Fruit fly (Drosophila melanogaster) whole organism, embryonic: Measurements from ENCODE around the gene Argl.
A peak's percentile ranks its signal among the peaks of the same experiment; 100 is the strongest.

ENCODE experiments used
- CG10543 ChIP-seq: fragments of 200-800 bp; sonication (Bioruptor generic); optimal IDR thresholded peaks from 3 replicates; lab custom pipeline; 2017; ENCODE audit warnings: missing biosample characterization, mild to moderate bottlenecking, missing genetic modification characterization, moderate library complexity
- CG12071 ChIP-seq: fragments of 200-800 bp; sonication (Bioruptor generic); optimal IDR thresholded peaks from 3 replicates; lab custom pipeline; 2018; ENCODE audit warnings: missing biosample characterization, mild to moderate bottlenecking, missing genetic modification characterization
- CG12155 ChIP-seq: fragments of 200-800 bp; sonication (Bioruptor generic); optimal IDR thresholded peaks from 3 replicates; lab custom pipeline; 2016; ENCODE audit warnings: missing biosample characterization, missing genetic modification characterization
- CG16815 ChIP-seq: fragments of 200-800 bp; sonication (Bioruptor generic); optimal IDR thresholded peaks from 3 replicates; lab custom pipeline; 2017; ENCODE audit warnings: missing biosample characterization, mild to moderate bottlenecking, missing genetic modification characterization
- CG18764 ChIP-seq: fragments of 200-800 bp; sonication (Bioruptor generic); optimal IDR thresholded peaks from 3 replicates; lab custom pipeline; 2016; ENCODE audit warnings: missing biosample characterization, missing genetic modification characterization
- CG2712 ChIP-seq: fragments of 200-800 bp; optimal IDR thresholded peaks from 3 replicates; lab custom pipeline; 2019; ENCODE audit warnings: missing biosample characterization, mild to moderate bottlenecking, missing genetic modification characterization, moderate library complexity
- CG3726 ChIP-seq: fragments of 200-800 bp; sonication (Bioruptor generic); IDR thresholded peaks from 3 replicates; pipeline ENCODE4, ENCODE4 v1.3.6; 2022; ENCODE audit warnings: missing biosample characterization, missing genetic modification characterization
- CG4707 ChIP-seq: fragments of 200-800 bp; sonication (Bioruptor generic); optimal IDR thresholded peaks from 2 replicates; lab custom pipeline; 2018; ENCODE audit warnings: missing biosample characterization, mild to moderate bottlenecking, missing genetic modification characterization, moderate library complexity
- CG6254 ChIP-seq: fragments of 200-800 bp; sonication (Bioruptor generic); optimal IDR thresholded peaks from 3 replicates; lab custom pipeline; 2017; ENCODE audit warnings: mild to moderate bottlenecking, missing biosample characterization, missing genetic modification reagents, missing genetic modification characterization
- CG7556 ChIP-seq: fragments of 200-800 bp; sonication (Bioruptor generic); optimal IDR thresholded peaks from 2 replicates; lab custom pipeline; 2017; ENCODE audit warnings: missing biosample characterization, mild to moderate bottlenecking, missing genetic modification characterization
- CG8290 ChIP-seq, 3 experiments: fragments of 200-800 bp; sonication (Bioruptor generic); optimal IDR thresholded peaks; 2 replicates each; lab custom pipeline; 2016 to 2019; ENCODE audit warnings: missing biosample characterization in 3 of 3, missing genetic modification characterization in 3 of 3, mild to moderate bottlenecking in 2 of 3, moderate library complexity in 1 of 3
- CG8765 ChIP-seq: fragments of 200-800 bp; sonication (Bioruptor generic); IDR thresholded peaks from 2 replicates; pipeline ENCODE4 v1.3.6; 2022; ENCODE audit warnings: missing biosample characterization, missing genetic modification characterization
- CTCF ChIP-seq: fragments of 200-800 bp; sonication (Bioruptor generic); optimal IDR thresholded peaks from 2 replicates; lab custom pipeline; 2017; ENCODE audit warnings: missing biosample characterization, mild to moderate bottlenecking, missing genetic modification characterization, moderate library complexity
- Dp ChIP-seq: fragments of 200-800 bp; sonication (Bioruptor generic); optimal IDR thresholded peaks from 2 replicates; lab custom pipeline; 2018; ENCODE audit warnings: missing biosample characterization, mild to moderate bottlenecking, missing genetic modification characterization, moderate library complexity
- Hr3 ChIP-seq: fragments of 200-800 bp; sonication (Bioruptor generic); optimal IDR thresholded peaks from 3 replicates; lab custom pipeline; 2016; ENCODE audit warnings: missing biosample characterization, missing genetic modification characterization
- Poxn ChIP-seq: fragments of 200-800 bp; sonication (Bioruptor generic); IDR thresholded peaks from 2 replicates; pipeline ENCODE4 v1.3.6; 2022; ENCODE audit warnings: missing biosample characterization, missing genetic modification characterization
- Rx ChIP-seq: fragments of 200-800 bp; sonication (Bioruptor generic); IDR thresholded peaks from 2 replicates; pipeline ENCODE4 v1.3.6; 2022; ENCODE audit warnings: missing biosample characterization, missing genetic modification characterization
- Scr ChIP-seq: fragments of 200-800 bp; sonication (Bioruptor generic); IDR thresholded peaks from 2 replicates; pipeline ENCODE4 v1.3.6; 2022; ENCODE audit warnings: missing biosample characterization, missing genetic modification characterization; ENCODE audit not compliant: partially characterized antibody
- Sry-β ChIP-seq: fragments of 200-800 bp; sonication (Bioruptor generic); optimal IDR thresholded peaks from 2 replicates; lab custom pipeline; 2018; ENCODE audit warnings: missing biosample characterization, mild to moderate bottlenecking, missing genetic modification characterization, moderate library complexity
- Tbp ChIP-seq: fragments of >200 bp; optimal IDR thresholded peaks from 2 replicates; lab custom pipeline; 2018; ENCODE audit warnings: missing biosample characterization, missing genetic modification characterization
- Xbp1 ChIP-seq: fragments of 200-800 bp; sonication (Bioruptor generic); optimal IDR thresholded peaks from 3 replicates; lab custom pipeline; 2016; ENCODE audit warnings: missing biosample characterization, mild to moderate bottlenecking, missing genetic modification characterization
- ab ChIP-seq: fragments of 200-800 bp; sonication (Bioruptor generic); optimal IDR thresholded peaks from 2 replicates; lab custom pipeline; 2016; ENCODE audit warnings: missing biosample characterization, missing genetic modification characterization
- cato ChIP-seq: fragments of 200-800 bp; sonication (Bioruptor generic); optimal IDR thresholded peaks from 2 replicates; lab custom pipeline; 2016; ENCODE audit warnings: missing biosample characterization, missing genetic modification characterization, borderline replicate concordance
- cg ChIP-seq: fragments of 200-800 bp; sonication (Bioruptor generic); optimal IDR thresholded peaks from 3 replicates; lab custom pipeline; 2019; ENCODE audit warnings: missing biosample characterization, mild to moderate bottlenecking, missing genetic modification characterization, moderate library complexity
- corto ChIP-seq: fragments of 200-800 bp; sonication (Bioruptor generic); optimal IDR thresholded peaks from 2 replicates; lab custom pipeline; 2016; ENCODE audit warnings: missing biosample characterization, mild to moderate bottlenecking, missing genetic modification characterization, moderate library complexity
- esg ChIP-seq: fragments of 200-800 bp; sonication (Bioruptor generic); conservative IDR thresholded peaks from 2 replicates; pipeline ENCODE4 v1.3.6; 2022; ENCODE audit warnings: missing biosample characterization, missing genetic modification characterization
- eve ChIP-seq, 2 experiments: fragments of >200 bp; optimal IDR thresholded peaks; 2 replicates each; lab custom pipeline; 2017; ENCODE audit warnings: missing biosample characterization in 2 of 2, missing genetic modification characterization in 2 of 2
- fd64A ChIP-seq: fragments of 200-800 bp; sonication (Bioruptor generic); optimal IDR thresholded peaks from 3 replicates; lab custom pipeline; 2018; ENCODE audit warnings: missing biosample characterization, mild to moderate bottlenecking, missing genetic modification characterization
- fd96Cb ChIP-seq: fragments of 200-800 bp; sonication (Bioruptor generic); optimal IDR thresholded peaks from 2 replicates; lab custom pipeline; 2018; ENCODE audit warnings: missing biosample characterization, mild to moderate bottlenecking, missing genetic modification characterization, moderate library complexity
- fu2 ChIP-seq: fragments of 200-800 bp; sonication (Bioruptor generic); optimal IDR thresholded peaks from 2 replicates; lab custom pipeline; 2016; ENCODE audit warnings: missing biosample characterization, missing genetic modification characterization
- gsb ChIP-seq: fragments of 200-800 bp; sonication (Bioruptor generic); IDR thresholded peaks from 2 replicates; pipeline ENCODE4 v1.3.6; 2022; ENCODE audit warnings: missing biosample characterization, missing genetic modification characterization
- jing ChIP-seq: fragments of 200-800 bp; sonication (Bioruptor generic); optimal IDR thresholded peaks from 2 replicates; lab custom pipeline; 2018; ENCODE audit warnings: missing biosample characterization, mild to moderate bottlenecking, missing genetic modification characterization
- jumu ChIP-seq: fragments of 200-800 bp; sonication (Bioruptor generic); optimal IDR thresholded peaks from 3 replicates; lab custom pipeline; 2016; ENCODE audit warnings: missing biosample characterization, missing genetic modification characterization
- lab ChIP-seq: fragments of 200-800 bp; sonication (Bioruptor generic); optimal IDR thresholded peaks from 3 replicates; lab custom pipeline; 2017; ENCODE audit warnings: missing biosample characterization, missing genetic modification characterization, mild to moderate bottlenecking, moderate library complexity, missing genetic modification reagents
- lov ChIP-seq, 2 experiments: fragments of 200-800 bp in 1 of 2; fragments of >200 bp in 1 of 2; sonication (Bioruptor generic) in 1 of 2; IDR thresholded peaks in 1 of 2; optimal IDR thresholded peaks in 1 of 2; 2 replicates in 1 of 2; 3 replicates in 1 of 2; pipeline versions ENCODE4 v1.3.6 to Lab custom; 2017 to 2022; ENCODE audit warnings: missing biosample characterization in 1 of 2, missing genetic modification characterization in 1 of 2
- mld ChIP-seq: fragments of 200-800 bp; sonication (Bioruptor generic); IDR thresholded peaks from 3 replicates; pipeline ENCODE4 v1.3.6; 2022; ENCODE audit warnings: missing biosample characterization, missing genetic modification characterization; ENCODE audit not compliant: partially characterized antibody
- onecut ChIP-seq: fragments of 200-800 bp; sonication (Bioruptor generic); IDR thresholded peaks from 2 replicates; pipeline ENCODE4 v1.3.6; 2022; ENCODE audit warnings: missing biosample characterization, missing genetic modification characterization
- org-1 ChIP-seq: fragments of 200-800 bp; sonication (Bioruptor generic); optimal IDR thresholded peaks from 2 replicates; lab custom pipeline; 2017; ENCODE audit warnings: missing biosample characterization, missing genetic modification characterization
- p53 ChIP-seq: fragments of 200-800 bp; sonication (Bioruptor generic); optimal IDR thresholded peaks from 2 replicates; lab custom pipeline; 2016; ENCODE audit warnings: missing biosample characterization, missing genetic modification characterization
- pho ChIP-seq: fragments of 200-800 bp; sonication (Bioruptor generic); optimal IDR thresholded peaks from 2 replicates; lab custom pipeline; 2016; ENCODE audit warnings: missing biosample characterization, missing genetic modification characterization
- salm ChIP-seq: fragments of 200-800 bp; sonication (Bioruptor generic); optimal IDR thresholded peaks from 2 replicates; lab custom pipeline; 2018; ENCODE audit warnings: missing biosample characterization, mild to moderate bottlenecking, missing genetic modification characterization
- seq ChIP-seq: fragments of 200-800 bp; sonication (Bioruptor generic); IDR thresholded peaks from 2 replicates; pipeline ENCODE4 v1.3.6; 2022; ENCODE audit warnings: missing biosample characterization, missing genetic modification characterization
- shn ChIP-seq: fragments of 200-800 bp; sonication (Bioruptor generic); optimal IDR thresholded peaks from 3 replicates; lab custom pipeline; 2016; ENCODE audit warnings: missing biosample characterization, missing genetic modification characterization
- sna ChIP-seq: fragments of 200-800 bp; sonication (Bioruptor generic); IDR thresholded peaks from 2 replicates; pipeline ENCODE4 v1.3.6; 2022; ENCODE audit warnings: missing biosample characterization, missing genetic modification characterization; ENCODE audit not compliant: partially characterized antibody
- stc ChIP-seq: fragments of 200-800 bp; sonication (Bioruptor generic); IDR thresholded peaks from 2 replicates; pipeline ENCODE4 v1.3.6; 2022; ENCODE audit warnings: missing biosample characterization, missing genetic modification characterization
- tgo ChIP-seq: fragments of 200-800 bp; sonication (Bioruptor generic); IDR thresholded peaks from 3 replicates; pipeline ENCODE4 v1.3.6; 2022; ENCODE audit warnings: missing biosample characterization, missing genetic modification characterization
- tio ChIP-seq: fragments of 200-800 bp; sonication (Bioruptor generic); optimal IDR thresholded peaks from 2 replicates; lab custom pipeline; 2017; ENCODE audit warnings: missing biosample characterization, missing genetic modification characterization, inconsistent platforms
- twi ChIP-seq: fragments of 200-800 bp; optimal IDR thresholded peaks from 2 replicates; lab custom pipeline; 2019; ENCODE audit warnings: missing biosample characterization, mild to moderate bottlenecking, missing genetic modification characterization, moderate library complexity
- usp ChIP-seq: fragments of >200 bp; optimal IDR thresholded peaks from 2 replicates; lab custom pipeline; 2017; ENCODE audit warnings: missing biosample characterization, missing genetic modification characterization
- wdn ChIP-seq: fragments of 200-800 bp; sonication (Bioruptor generic); IDR thresholded peaks from 2 replicates; pipeline ENCODE4 v1.3.6; 2022; ENCODE audit warnings: missing biosample characterization, missing genetic modification characterization

Argl gene

dm6 chr2L:8897954-8898713 lies 43.8 kb downstream of the Argl start (continued):
- TF ChIP-seq cg (GFP tag; lab: Kevin White, UChicago) (no peak), ab (GFP tag; lab: Kevin White, UChicago) (no peak), CG2712 (peak; percentile 68), jumu (no peak), CTCF (GFP tag; lab: Kevin White, UChicago) (no peak), CG12155 (GFP tag; lab: Kevin White, UChicago) (peak; percentile 28), salm (peak; percentile 12), mld (GFP tag; lab: Robert Waterston, UW) (no peak), Tbp (GFP tag; lab: Kevin White, UChicago) (no peak), sna (no peak), Rx (GFP tag; lab: Robert Waterston, UW) (no peak), esg (GFP tag; lab: Robert Waterston, UW) (peak; percentile 34), wdn (GFP tag; lab: Robert Waterston, UW) (no peak), stc (GFP tag; lab: Robert Waterston, UW) (no peak), jing (no peak), fd64A (GFP tag; lab: Kevin White, UChicago) (no peak), Dp (no peak), CG10543 (GFP tag; lab: Kevin White, UChicago) (no peak), usp (GFP tag; lab: Kevin White, UChicago) (no peak), tio (GFP tag; lab: Kevin White, UChicago) (peak; percentile 34), Poxn (GFP tag; lab: Robert Waterston, UW) (no peak), tgo (GFP tag; lab: Robert Waterston, UW) (peak; percentile 32; the same call in 2 of the 3 replicates), CG3726 (GFP tag; lab: Robert Waterston, UW) (no peak), seq (GFP tag; lab: Robert Waterston, UW) (0 out of 2 replicates have a peak, but pooled peaks have one; percentile 20), Sry-β (GFP tag; lab: Kevin White, UChicago) (no peak), org-1 (GFP tag; lab: Kevin White, UChicago) (no peak), Scr (no peak), CG4707 (no peak), CG7556 (GFP tag; lab: Kevin White, UChicago) (peak; percentile 51), CG18764 (GFP tag; lab: Kevin White, UChicago) (no peak), twi (tag; lab: Kevin White, UChicago) (no peak), CG6254 (peak; percentile 27), cato (GFP tag; lab: Kevin White, UChicago) (peak; percentile 6), CG8290 (GFP tag; optimal IDR thresholded peaks at IDR 0.05; lab: Kevin White, UChicago) (no peak), CG8290 (tag; optimal IDR thresholded peaks at IDR 0.05; lab: Kevin White, UChicago) (peak in 1 of 2 experiments; percentile 15), lab (peak; percentile 64), CG12071 (no peak), fd96Cb (tag; lab: Kevin White, UChicago) (peak; percentile 44), fu2 (GFP tag; lab: Kevin White, UChicago) (no peak), eve (GFP tag; optimal IDR thresholded peaks at IDR 0.05; lab: Kevin White, UChicago) (peak in 1 of 2 experiments; percentile 80), onecut (GFP tag; lab: Robert Waterston, UW) (no peak), lov (optimal IDR thresholded peaks at IDR 0.05; lab: Kevin White, UChicago) (no peak), lov (GFP tag; IDR thresholded peaks at IDR 0.05; lab: Robert Waterston, UW) (no peak), pho (no peak), corto (GFP tag; lab: Kevin White, UChicago) (peak; percentile 35), CG16815 (GFP tag; lab: Kevin White, UChicago) (no peak), Hr3 (GFP tag; lab: Kevin White, UChicago) (no peak), gsb (no peak), shn (GFP tag; lab: Kevin White, UChicago) (no peak), p53 (GFP tag; lab: Kevin White, UChicago) (no peak), Xbp1 (GFP tag; lab: Kevin White, UChicago) (peak; percentile 25), CG8765 (no peak)
